Worm (Caenorhabditis elegans): Measurements from ENCODE around the gene fask-1.
A peak's percentile ranks its signal among the peaks of the same experiment; 100 is the strongest.

fask-1 gene

DNA sequence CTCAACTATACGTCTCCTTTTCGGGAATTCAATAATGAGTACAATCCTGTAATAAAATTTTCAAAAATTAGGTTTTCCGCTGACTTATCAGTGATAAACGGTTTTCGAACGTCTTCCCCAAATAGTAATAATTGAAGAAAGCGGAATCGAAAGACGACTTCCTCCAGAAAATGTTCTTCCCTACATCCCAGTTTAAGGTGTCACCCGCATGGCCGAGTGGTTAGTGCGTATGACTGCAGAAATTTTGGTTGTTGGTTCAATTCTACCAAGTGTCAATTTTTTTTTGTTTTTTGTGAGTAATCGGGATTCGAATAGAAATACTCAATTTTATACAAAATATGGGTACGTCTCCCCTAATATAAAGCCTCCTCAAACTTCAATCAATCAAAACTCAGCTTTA lies 40.3 kb downstream of the fask-1 start (continued):
- TF ChIP-seq vab-7 (GFP tag; IDR thresholded peaks at IDR 0.05), result peak; percentile 85
- TF ChIP-seq dmd-8 (GFP tag; IDR thresholded peaks at IDR 0.05), result peak; percentile 82

ce11 chrIV:13142254-13142653 lies 41.7 kb downstream of the fask-1 start, which contains the start of gene spe-43:
spe-43 (minus strand) TSS chrIV:13142354.
- TF ChIP-seq lin-38 (GFP tag; IDR thresholded peaks at IDR 0.05), result no peak
- TF ChIP-seq dve-1 (tag; optimal IDR thresholded peaks at IDR 0.05; ENCODE audit: insufficient read depth), result no peak
- TF ChIP-seq ces-1 (GFP tag; optimal IDR thresholded peaks at IDR 0.05), result no peak
- no peak for TF ChIP-seq pha-4 (GFP tag; IDR thresholded peaks at IDR 0.05)
- no peak for TF ChIP-seq pha-4 (tag; optimal IDR thresholded peaks at IDR 0.05)
- TF ChIP-seq ceh-44 (GFP tag; IDR thresholded peaks at IDR 0.05), result no peak
- TF ChIP-seq lin-39 (tag; optimal IDR thresholded peaks at IDR 0.05), result no peak
- no peak for TF ChIP-seq F44E2.7 (GFP tag; IDR thresholded peaks at IDR 0.05)
- TF ChIP-seq ceh-82 (tag; optimal IDR thresholded peaks at IDR 0.05), result no peak
- no peak for TF ChIP-seq dpl-1 (GFP tag; optimal IDR thresholded peaks at IDR 0.05)
- no peak for TF ChIP-seq nhr-111 (GFP tag; optimal IDR thresholded peaks at IDR 0.05)
- TF ChIP-seq mdt-29 (GFP tag; IDR thresholded peaks at IDR 0.05), result no peak
- TF ChIP-seq unc-130 (GFP tag; optimal IDR thresholded peaks at IDR 0.05), result no peak
- TF ChIP-seq nhr-28 (tag; optimal IDR thresholded peaks at IDR 0.05), result no peak

- TF ChIP-seq unc-62 (GFP tag; optimal IDR thresholded peaks at IDR 0.05 in 1 of 2), result peak in 1 of 2 experiments; percentile 63
- TF ChIP-seq unc-62 (tag; optimal IDR thresholded peaks at IDR 0.05), result no peak
- TF ChIP-seq arid-1 (GFP tag; conservative IDR thresholded peaks at IDR 0.05), result no peak
Observed at ce11 chrIV:13149276-13149675, 48.8 kb downstream of the fask-1 start, which contains the start of gene nlp-79. nlp-79 (plus strand) TSS chrIV:13149576.

Data from whole organism, L4 larva.